Fruit fly (Drosophila melanogaster) whole organism, embryonic: ENCODE data around the gene Fst.

Experiments used
- Adf1 ChIP-seq: fragments of 200-800 bp; sonication (Bioruptor generic); IDR thresholded peaks from 2 replicates; pipeline ENCODE4 v1.3.6; 2022; ENCODE audit warnings: missing biosample characterization, missing genetic modification characterization
- CG10979 ChIP-seq: fragments of 200-800 bp; sonication (Bioruptor generic); optimal IDR thresholded peaks from 2 replicates; lab custom pipeline; 2018; ENCODE audit warnings: missing biosample characterization, mild to moderate bottlenecking, missing genetic modification characterization, moderate library complexity
- CG12071 ChIP-seq: fragments of 200-800 bp; sonication (Bioruptor generic); optimal IDR thresholded peaks from 3 replicates; lab custom pipeline; 2018; ENCODE audit warnings: missing biosample characterization, mild to moderate bottlenecking, missing genetic modification characterization
- CG12391 ChIP-seq: fragments of 200-800 bp; sonication (Bioruptor generic); optimal IDR thresholded peaks from 3 replicates; lab custom pipeline; 2018; ENCODE audit warnings: missing biosample characterization, mild to moderate bottlenecking, missing genetic modification characterization, moderate library complexity
- CG12659 ChIP-seq: fragments of 200-800 bp; sonication (Bioruptor generic); optimal IDR thresholded peaks from 3 replicates; lab custom pipeline; 2017; ENCODE audit warnings: mild to moderate bottlenecking, missing biosample characterization, missing genetic modification reagents, missing genetic modification characterization
- CG14710 ChIP-seq: fragments of 200-800 bp; sonication (Bioruptor generic); optimal IDR thresholded peaks from 3 replicates; lab custom pipeline; 2019; ENCODE audit warnings: missing biosample characterization, mild to moderate bottlenecking, missing genetic modification characterization, moderate library complexity
- CG15073 ChIP-seq: fragments of 200-800 bp; sonication (Bioruptor generic); optimal IDR thresholded peaks from 2 replicates; lab custom pipeline; 2016; ENCODE audit warnings: missing biosample characterization, missing genetic modification characterization
- CG1602 ChIP-seq: fragments of 200-800 bp; sonication (Bioruptor generic); optimal IDR thresholded peaks from 3 replicates; lab custom pipeline; 2016; ENCODE audit warnings: missing biosample characterization, missing genetic modification characterization
- CG17361 ChIP-seq: fragments of 200-800 bp; sonication (Bioruptor generic); IDR thresholded peaks from 3 replicates; pipeline ENCODE4 v1.3.6; 2022; ENCODE audit warnings: missing biosample characterization, missing genetic modification characterization
- CG17568 ChIP-seq: fragments of 200-800 bp; sonication (Bioruptor generic); optimal IDR thresholded peaks from 2 replicates; lab custom pipeline; 2018; ENCODE audit warnings: missing biosample characterization, mild to moderate bottlenecking, missing genetic modification characterization, moderate library complexity
- CG17612 ChIP-seq: fragments of 200-800 bp; sonication (Bioruptor generic); IDR thresholded peaks from 2 replicates; pipeline ENCODE4 v1.3.6; 2022; ENCODE audit warnings: missing biosample characterization, missing genetic modification characterization
- CG18262 ChIP-seq: fragments of 200-800 bp; optimal IDR thresholded peaks from 3 replicates; lab custom pipeline; 2019; ENCODE audit warnings: missing biosample characterization, mild to moderate bottlenecking, missing genetic modification characterization, moderate library complexity
- CG30403 ChIP-seq: fragments of 200-800 bp; sonication (Bioruptor generic); optimal IDR thresholded peaks from 3 replicates; lab custom pipeline; 2016; ENCODE audit warnings: missing biosample characterization, missing genetic modification characterization
- CG4282 ChIP-seq: fragments of 200-800 bp; sonication (Bioruptor generic); optimal IDR thresholded peaks from 2 replicates; lab custom pipeline; 2016; ENCODE audit warnings: missing biosample characterization, missing genetic modification characterization
- CG4328 ChIP-seq: fragments of 200-800 bp; sonication (Bioruptor generic); optimal IDR thresholded peaks from 3 replicates; lab custom pipeline; 2017; ENCODE audit warnings: missing biosample characterization, missing genetic modification reagents, missing genetic modification characterization
- CG43689 ChIP-seq: fragments of 200-800 bp; sonication (Bioruptor generic); IDR thresholded peaks from 2 replicates; pipeline ENCODE4 v1.3.6; 2022; ENCODE audit warnings: missing biosample characterization, missing genetic modification characterization
- CG4730 ChIP-seq: fragments of 200-800 bp; sonication (Bioruptor generic); IDR thresholded peaks from 2 replicates; pipeline ENCODE4 v1.3.6; 2022; ENCODE audit warnings: missing biosample characterization, missing genetic modification characterization
- CG5953 ChIP-seq: fragments of 200-800 bp; sonication (Bioruptor generic); IDR thresholded peaks from 2 replicates; pipeline ENCODE4 v1.3.6; 2022; ENCODE audit warnings: missing biosample characterization, missing genetic modification characterization
- CG7556 ChIP-seq: fragments of 200-800 bp; sonication (Bioruptor generic); optimal IDR thresholded peaks from 2 replicates; lab custom pipeline; 2017; ENCODE audit warnings: missing biosample characterization, mild to moderate bottlenecking, missing genetic modification characterization
- CG9215 ChIP-seq: fragments of 200-800 bp; sonication (Bioruptor generic); IDR thresholded peaks from 2 replicates; pipeline ENCODE4 v1.3.6; 2022; ENCODE audit warnings: missing biosample characterization, missing genetic modification characterization
- Dp ChIP-seq: fragments of 200-800 bp; sonication (Bioruptor generic); optimal IDR thresholded peaks from 2 replicates; lab custom pipeline; 2018; ENCODE audit warnings: missing biosample characterization, mild to moderate bottlenecking, missing genetic modification characterization, moderate library complexity
- Fer2 ChIP-seq: fragments of 200-800 bp; sonication (Bioruptor generic); optimal IDR thresholded peaks from 2 replicates; lab custom pipeline; 2018; ENCODE audit warnings: missing biosample characterization, mild to moderate bottlenecking, missing genetic modification characterization, moderate library complexity
- HLHmδ ChIP-seq: fragments of 200-800 bp; sonication (Bioruptor generic); optimal IDR thresholded peaks from 2 replicates; lab custom pipeline; 2018; ENCODE audit warnings: missing biosample characterization, mild to moderate bottlenecking, missing genetic modification characterization, moderate library complexity
- Jarid2 ChIP-seq: fragments of 200-800 bp; sonication (Bioruptor generic); optimal IDR thresholded peaks from 3 replicates; lab custom pipeline; 2017; ENCODE audit warnings: mild to moderate bottlenecking, missing biosample characterization, missing genetic modification reagents, missing genetic modification characterization
- Mes4 ChIP-seq: fragments of 200-800 bp; sonication (Bioruptor generic); optimal IDR thresholded peaks from 2 replicates; lab custom pipeline; 2016; ENCODE audit warnings: missing biosample characterization, missing genetic modification characterization
- Mrtf ChIP-seq: fragments of 200-800 bp; sonication (Bioruptor generic); IDR thresholded peaks from 3 replicates; pipeline ENCODE4 v1.3.6; 2022; ENCODE audit warnings: missing biosample characterization, missing genetic modification characterization
- Opbp ChIP-seq: fragments of 200-800 bp; sonication (Bioruptor generic); IDR thresholded peaks from 3 replicates; pipeline ENCODE4 v1.3.6; 2022; ENCODE audit warnings: missing biosample characterization, missing genetic modification characterization; ENCODE audit not compliant: partially characterized antibody
- Sox102F ChIP-seq: fragments of 200-800 bp; sonication (Bioruptor generic); optimal IDR thresholded peaks from 2 replicates; lab custom pipeline; 2018; ENCODE audit warnings: missing biosample characterization, mild to moderate bottlenecking, missing genetic modification characterization, moderate library complexity
- Xrp1 ChIP-seq: fragments of 200-800 bp; sonication (Bioruptor generic); IDR thresholded peaks from 2 replicates; pipeline ENCODE4 v1.3.6; 2022; ENCODE audit warnings: missing biosample characterization, missing genetic modification characterization
- YL-1 ChIP-seq: fragments of 200-800 bp; sonication (Bioruptor generic); optimal IDR thresholded peaks from 3 replicates; lab custom pipeline; 2017; ENCODE audit warnings: missing biosample characterization, mild to moderate bottlenecking, missing genetic modification characterization
- aop ChIP-seq: fragments of 200-800 bp; sonication (Bioruptor generic); IDR thresholded peaks from 2 replicates; pipeline ENCODE4 v1.3.6; 2022; ENCODE audit warnings: missing biosample characterization, missing genetic modification characterization
- bsh ChIP-seq, 2 experiments: fragments of 200-800 bp; sonication (Bioruptor generic); optimal IDR thresholded peaks; 2 replicates each; lab custom pipeline; 2017 to 2018; ENCODE audit warnings: mild to moderate bottlenecking in 2 of 2, missing biosample characterization in 2 of 2, missing genetic modification characterization in 2 of 2, moderate library complexity in 1 of 2
- da ChIP-seq: fragments of 200-800 bp; sonication (Bioruptor generic); optimal IDR thresholded peaks from 2 replicates; lab custom pipeline; 2016; ENCODE audit warnings: missing biosample characterization, missing genetic modification characterization
- dpn ChIP-seq, 2 experiments: fragments of 200-800 bp; sonication (Bioruptor generic); optimal IDR thresholded peaks; 3 replicates each; lab custom pipeline; 2016; ENCODE audit warnings: missing biosample characterization in 2 of 2, missing genetic modification characterization in 2 of 2
- eve ChIP-seq, 2 experiments: fragments of >200 bp; optimal IDR thresholded peaks; 2 replicates each; lab custom pipeline; 2017; ENCODE audit warnings: missing biosample characterization in 2 of 2, missing genetic modification characterization in 2 of 2
- gcm ChIP-seq: fragments of 200-800 bp; sonication (Bioruptor generic); optimal IDR thresholded peaks from 2 replicates; lab custom pipeline; 2019; ENCODE audit warnings: missing biosample characterization, mild to moderate bottlenecking, missing genetic modification characterization, moderate library complexity
- gem ChIP-seq: fragments of 200-800 bp; sonication (Bioruptor generic); optimal IDR thresholded peaks from 2 replicates; lab custom pipeline; 2019; ENCODE audit warnings: missing biosample characterization, mild to moderate bottlenecking, missing genetic modification characterization, moderate library complexity
- mld ChIP-seq: fragments of 200-800 bp; sonication (Bioruptor generic); IDR thresholded peaks from 3 replicates; pipeline ENCODE4 v1.3.6; 2022; ENCODE audit warnings: missing biosample characterization, missing genetic modification characterization; ENCODE audit not compliant: partially characterized antibody
- nerfin-2 ChIP-seq: fragments of 200-800 bp; sonication (Bioruptor generic); IDR thresholded peaks from 2 replicates; pipeline ENCODE4 v1.3.6; 2022; ENCODE audit warnings: missing biosample characterization, missing genetic modification characterization; ENCODE audit not compliant: partially characterized antibody
- nom ChIP-seq: fragments of 200-800 bp; sonication (Bioruptor generic); optimal IDR thresholded peaks from 2 replicates; lab custom pipeline; 2017; ENCODE audit warnings: missing biosample characterization, missing genetic modification characterization, mild to moderate bottlenecking, moderate library complexity, missing genetic modification reagents
- pan ChIP-seq, 4 experiments: fragments of >200 bp in 3 of 4; fragments of 200-800 bp in 1 of 4; sonication (Bioruptor generic) in 1 of 4; optimal IDR thresholded peaks in 3 of 4; IDR thresholded peaks in 1 of 4; 2 replicates each; pipeline versions ENCODE4 v1.3.6 to Lab custom; 2017 to 2022; ENCODE audit warnings: missing biosample characterization in 2 of 4, missing genetic modification characterization in 2 of 4, mixed read lengths in 1 of 4
- phol ChIP-seq: fragments of 200-800 bp; sonication (Bioruptor generic); optimal IDR thresholded peaks from 3 replicates; lab custom pipeline; 2018; ENCODE audit warnings: missing biosample characterization, mild to moderate bottlenecking, missing genetic modification characterization, moderate library complexity
- pnt ChIP-seq: fragments of 200-800 bp; sonication (Bioruptor generic); optimal IDR thresholded peaks from 3 replicates; lab custom pipeline; 2016; ENCODE audit warnings: missing biosample characterization, missing genetic modification characterization
- rib ChIP-seq: fragments of 200-800 bp; sonication (Bioruptor generic); IDR thresholded peaks from 2 replicates; pipeline ENCODE4 v1.3.6; 2022; ENCODE audit warnings: missing biosample characterization, missing genetic modification characterization
- row ChIP-seq: fragments of 200-800 bp; sonication (Bioruptor generic); IDR thresholded peaks from 3 replicates; pipeline ENCODE4 v1.3.6; 2022; ENCODE audit warnings: missing biosample characterization, missing genetic modification characterization
- scrt ChIP-seq: fragments of 200-800 bp; sonication (Bioruptor generic); optimal IDR thresholded peaks from 2 replicates; lab custom pipeline; 2018; ENCODE audit warnings: missing biosample characterization, mild to moderate bottlenecking, missing genetic modification characterization, moderate library complexity
- so ChIP-seq: fragments of 200-800 bp; sonication (Bioruptor generic); IDR thresholded peaks from 3 replicates; pipeline ENCODE4 v1.3.6; 2022; ENCODE audit warnings: missing biosample characterization, missing genetic modification characterization
- ttk ChIP-seq: fragments of 200-800 bp; sonication (Bioruptor generic); IDR thresholded peaks from 2 replicates; pipeline ENCODE4 v2.1.2; 2022; ENCODE audit warnings: missing biosample characterization, missing genetic modification characterization
- zf30C ChIP-seq: fragments of 200-800 bp; sonication (Bioruptor generic); optimal IDR thresholded peaks from 3 replicates; lab custom pipeline; 2018; ENCODE audit warnings: missing biosample characterization, mild to moderate bottlenecking, missing genetic modification characterization
- zfh2 ChIP-seq: fragments of 200-800 bp; sonication (Bioruptor generic); optimal IDR thresholded peaks from 2 replicates; lab custom pipeline; 2016; ENCODE audit warnings: missing biosample characterization, missing genetic modification characterization

The Fst gene

dm6 chr3R:9630633-9631095, 15.3 kb downstream of the Fst start, which contains the start of gene Calr (continued):
- TF ChIP-seq CG7556 (GFP tag; lab: Kevin White, UChicago): no peak
- no peak for TF ChIP-seq CG9215 (GFP tag; lab: Robert Waterston, UW)
- no peak for TF ChIP-seq CG4282 (GFP tag; lab: Kevin White, UChicago)
- peak; percentile 78 for TF ChIP-seq CG12659 (GFP tag; lab: Kevin White, UChicago)
- TF ChIP-seq CG15073 (GFP tag; lab: Kevin White, UChicago): no peak
- TF ChIP-seq ttk (GFP tag; lab: Robert Waterston, UW): no peak
- no peak for TF ChIP-seq Xrp1 (GFP tag; lab: Robert Waterston, UW)
- no peak for TF ChIP-seq gem (tag; lab: Kevin White, UChicago)
- TF ChIP-seq dpn (GFP tag; optimal IDR thresholded peaks at IDR 0.05; lab: Kevin White, UChicago): peak; percentile 23 to 25
- no peak for TF ChIP-seq CG17361 (GFP tag; lab: Robert Waterston, UW)
- TF ChIP-seq Jarid2 (GFP tag; lab: Kevin White, UChicago): peak; percentile 87
- no peak for TF ChIP-seq aop
- no peak for TF ChIP-seq so (GFP tag; lab: Robert Waterston, UW)
- TF ChIP-seq eve (GFP tag; optimal IDR thresholded peaks at IDR 0.05; lab: Kevin White, UChicago): no peak
- TF ChIP-seq scrt (GFP tag; lab: Kevin White, UChicago): peak; percentile 49
- no peak for TF ChIP-seq CG1602
- no peak for TF ChIP-seq CG18262 (tag; lab: Kevin White, UChicago)
- no peak for TF ChIP-seq CG4730 (GFP tag; lab: Robert Waterston, UW)
- peak in 1 of 2 experiments; percentile 9 for TF ChIP-seq bsh (GFP tag; optimal IDR thresholded peaks at IDR 0.05; lab: Kevin White, UChicago)
- no peak for TF ChIP-seq CG12071
- peak; percentile 5 for TF ChIP-seq CG10979
- TF ChIP-seq CG5953 (GFP tag; lab: Robert Waterston, UW): no peak
- peak; percentile 63 for TF ChIP-seq HLHmδ (GFP tag; lab: Kevin White, UChicago)
- TF ChIP-seq phol: peak; percentile 54
- TF ChIP-seq CG14710 (tag; lab: Kevin White, UChicago): peak; percentile 72
- no peak for TF ChIP-seq da (GFP tag; lab: Kevin White, UChicago)
- TF ChIP-seq YL-1: peak; percentile 74
- peak; percentile 1 for TF ChIP-seq Mes4 (GFP tag; lab: Kevin White, UChicago)
- TF ChIP-seq rib (GFP tag; lab: Robert Waterston, UW): no peak
- TF ChIP-seq zfh2 (GFP tag; lab: Kevin White, UChicago): no peak
- TF ChIP-seq CG43689: no peak
- TF ChIP-seq Fer2 (tag; lab: Kevin White, UChicago): no peak
- no peak for TF ChIP-seq pan (optimal IDR thresholded peaks at IDR 0.05; lab: Kevin White, UChicago)
- no peak for TF ChIP-seq pan (GFP tag; optimal IDR thresholded peaks at IDR 0.05 in 1 of 2, IDR thresholded peaks at IDR 0.05 in 1 of 2)
- TF ChIP-seq mld: no peak
- TF ChIP-seq gcm (GFP tag; lab: Kevin White, UChicago): peak; percentile 62
- TF ChIP-seq Dp (GFP tag; lab: Kevin White, UChicago): peak; percentile 51
- no peak for TF ChIP-seq nerfin-2 (GFP tag; lab: Robert Waterston, UW)
- no peak for TF ChIP-seq Adf1 (GFP tag; lab: Robert Waterston, UW)
- TF ChIP-seq CG17568 (GFP tag; lab: Kevin White, UChicago): no peak
- peak; percentile 72 for TF ChIP-seq nom (GFP tag; lab: Kevin White, UChicago)
- no peak for TF ChIP-seq Mrtf (GFP tag; lab: Robert Waterston, UW)
- no peak for TF ChIP-seq CG17612 (GFP tag; lab: Robert Waterston, UW)
- no peak for TF ChIP-seq Opbp
- peak; percentile 1 for TF ChIP-seq zf30C (GFP tag; lab: Kevin White, UChicago)
- no peak for TF ChIP-seq pnt (GFP tag; lab: Kevin White, UChicago)
- TF ChIP-seq row: no peak
- peak; percentile 45 for TF ChIP-seq CG12391
- no peak for TF ChIP-seq CG30403 (GFP tag; lab: Kevin White, UChicago)
- peak; percentile 31 for TF ChIP-seq CG4328 (GFP tag; lab: Kevin White, UChicago)
- TF ChIP-seq Sox102F (GFP tag; lab: Kevin White, UChicago): no peak
